Fruit fly (Drosophila melanogaster): ENCODE results near the gene Burs.

Gene Burs

dm6 chr3R:21782295-21782922 is 13.1 kb downstream of the Burs start, which contains the start of gene tsl (continued):
- TF ChIP-seq chif (GFP tag; optimal IDR thresholded peaks at IDR 0.05) = no peak
- TF ChIP-seq CG32772 (GFP tag; IDR thresholded peaks at IDR 0.05) = no peak
- TF ChIP-seq Spps (tag; optimal IDR thresholded peaks at IDR 0.05) = no peak
- no peak for TF ChIP-seq CG34224 (GFP tag; IDR thresholded peaks at IDR 0.05; ENCODE audit: partially characterized antibody)
- TF ChIP-seq cg (GFP tag; optimal IDR thresholded peaks at IDR 0.05) = peak; percentile 16
- no peak for TF ChIP-seq Xrp1 (GFP tag; IDR thresholded peaks at IDR 0.05)
- no peak for TF ChIP-seq dmrt99B (tag; optimal IDR thresholded peaks at IDR 0.05)
- TF ChIP-seq Ets65A (GFP tag) = no peak
- no peak for TF ChIP-seq CG9727 (GFP tag; optimal IDR thresholded peaks at IDR 0.05)
- no peak for TF ChIP-seq p53 (GFP tag; optimal IDR thresholded peaks at IDR 0.05)
- no peak for TF ChIP-seq ab (GFP tag; optimal IDR thresholded peaks at IDR 0.05)
- no peak for TF ChIP-seq vnd (GFP tag; IDR thresholded peaks at IDR 0.05; ENCODE audit: partially characterized antibody)
- TF ChIP-seq CG9609 (GFP tag; optimal IDR thresholded peaks at IDR 0.05) = no peak
- no peak for TF ChIP-seq chn (GFP tag; optimal IDR thresholded peaks at IDR 0.05)
- TF ChIP-seq Dbx (GFP tag; IDR thresholded peaks at IDR 0.05) = no peak
- TF ChIP-seq CG1832 (GFP tag; optimal IDR thresholded peaks at IDR 0.05) = no peak
- peak; percentile 67 for TF ChIP-seq Deaf1 (tag; optimal IDR thresholded peaks at IDR 0.05)
- no peak for TF ChIP-seq fd64A (GFP tag; optimal IDR thresholded peaks at IDR 0.05)
- no peak for TF ChIP-seq Rx (GFP tag; IDR thresholded peaks at IDR 0.05)
- TF ChIP-seq Lim3 (GFP tag; IDR thresholded peaks at IDR 0.05) = no peak
- TF ChIP-seq CG18599 (GFP tag; optimal IDR thresholded peaks at IDR 0.05) = no peak
- TF ChIP-seq grau (tag; optimal IDR thresholded peaks at IDR 0.05) = no peak
- no peak for TF ChIP-seq NC2β (GFP tag; optimal IDR thresholded peaks at IDR 0.05)
- no peak for TF ChIP-seq oc (tag; optimal IDR thresholded peaks at IDR 0.05)
- no peak for TF ChIP-seq Optix (GFP tag; IDR thresholded peaks at IDR 0.05)
- no peak for TF ChIP-seq CG8924 (tag; optimal IDR thresholded peaks at IDR 0.05)
- no peak for TF ChIP-seq grn (GFP tag; optimal IDR thresholded peaks at IDR 0.05)
- TF ChIP-seq CG6272 (GFP tag; IDR thresholded peaks at IDR 0.05) = no peak
- TF ChIP-seq zen2 (GFP tag; IDR thresholded peaks at IDR 0.05; ENCODE audit: partially characterized antibody) = 0 out of 3 replicates have a peak, but pooled peaks have one; percentile 12

- TF ChIP-seq sr (GFP tag; IDR thresholded peaks at IDR 0.05) = peak; percentile 79
- no peak for TF ChIP-seq CG17186 (GFP tag; optimal IDR thresholded peaks at IDR 0.05)
- peak; percentile 54 for TF ChIP-seq abd-A (tag; optimal IDR thresholded peaks at IDR 0.05)
- peak; percentile 12 for TF ChIP-seq sens (GFP tag)
- no peak for TF ChIP-seq cg (GFP tag; optimal IDR thresholded peaks at IDR 0.05)
Measured at dm6 chr3R:21790392-21790791, 21.1 kb downstream of the Burs start.

dm6 chr3R:21793760-21794159 is 24.4 kb downstream of the Burs start:
- TF ChIP-seq kni (GFP tag; optimal IDR thresholded peaks at IDR 0.05) (no peak), da (GFP tag; optimal IDR thresholded peaks at IDR 0.05) (no peak), crc (GFP tag; optimal IDR thresholded peaks at IDR 0.05) (no peak), cg (GFP tag; optimal IDR thresholded peaks at IDR 0.05) (peak; percentile 62), pzg (GFP tag; optimal IDR thresholded peaks at IDR 0.05) (no peak), CG14014 (GFP tag; IDR thresholded peaks at IDR 0.05) (no peak), CG12659 (GFP tag; optimal IDR thresholded peaks at IDR 0.05) (no peak), CG10147 (GFP tag; optimal IDR thresholded peaks at IDR 0.05) (no peak), cad (GFP tag; optimal IDR thresholded peaks at IDR 0.05) (no peak), Hsf (GFP tag; optimal IDR thresholded peaks at IDR 0.05) (no peak), crol (GFP tag; IDR thresholded peaks at IDR 0.05) (0 out of 2 replicates have a peak, but pooled peaks have one; percentile 43), CG8478 (optimal IDR thresholded peaks at IDR 0.05) (peak; percentile 55), Rfx (GFP tag; IDR thresholded peaks at IDR 0.05) (no peak), Hr51 (GFP tag; optimal IDR thresholded peaks at IDR 0.05) (no peak), abd-A (tag; optimal IDR thresholded peaks at IDR 0.05) (peak; percentile 96), Fer3 (tag; optimal IDR thresholded peaks at IDR 0.05) (no peak), CG8290 (GFP tag; optimal IDR thresholded peaks at IDR 0.05) (no peak), CG8290 (tag; optimal IDR thresholded peaks at IDR 0.05) (no peak), Ets65A (GFP tag) (peak; percentile 60), CG11398 (GFP tag; optimal IDR thresholded peaks at IDR 0.05) (no peak)
